Worm (Caenorhabditis elegans) whole organism, L3 larva: ENCODE data around the gene ZK596.2.

Source experiments
- aly-2 ChIP-seq: fragments of 150-350 bp; optimal IDR thresholded peaks from 2 replicates; lab custom pipeline; 2014; ENCODE audit warnings: missing biosample characterization, missing genetic modification characterization
- ama-1 ChIP-seq: fragments of 150-350 bp; optimal IDR thresholded peaks from 2 replicates; lab custom pipeline; 2018
- ceh-28 ChIP-seq: fragments of 150-350 bp; optimal IDR thresholded peaks from 2 replicates; lab custom pipeline; 2014; ENCODE audit warnings: missing biosample characterization, missing genetic modification reagents, missing genetic modification characterization
- ceh-82 ChIP-seq: fragments of 150-350 bp; optimal IDR thresholded peaks from 2 replicates; lab custom pipeline; 2014; ENCODE audit warnings: missing biosample characterization, missing genetic modification characterization
- egl-27 ChIP-seq: sonication (generic microtip); optimal IDR thresholded peaks from 4 replicates; lab custom pipeline; 2017; ENCODE audit warnings: missing biosample characterization, missing genetic modification reagents, missing genetic modification characterization
- egl-5 ChIP-seq: fragments of 150-350 bp; optimal IDR thresholded peaks from 2 replicates; lab custom pipeline; 2017; ENCODE audit warnings: missing biosample characterization, missing genetic modification reagents, missing genetic modification characterization, inconsistent platforms
- elt-2 ChIP-seq: sonication (generic microtip); optimal IDR thresholded peaks from 2 replicates; lab custom pipeline; 2016; ENCODE audit warnings: missing genetic modification reagents, mild to moderate bottlenecking, missing genetic modification characterization, missing compliant biosample characterization
- elt-3 ChIP-seq, 3 experiments: fragments of 150-350 bp in 1 of 3; sonication (generic microtip) in 2 of 3; optimal IDR thresholded peaks; 2 replicates in 2 of 3; 4 replicates in 1 of 3; lab custom pipeline; 2014 to 2017; ENCODE audit warnings: missing biosample characterization in 3 of 3, missing genetic modification characterization in 3 of 3
- eor-1 ChIP-seq, 2 experiments: fragments of 150-350 bp; optimal IDR thresholded peaks; 2 replicates each; lab custom pipeline; 2014 to 2018; ENCODE audit warnings: missing biosample characterization in 2 of 2, missing genetic modification characterization in 2 of 2
- fkh-2 ChIP-seq: fragments of 150-350 bp; optimal IDR thresholded peaks from 2 replicates; lab custom pipeline; 2014; ENCODE audit warnings: missing biosample characterization, missing genetic modification reagents, missing genetic modification characterization
- hmg-11 ChIP-seq: sonication (generic microtip); optimal IDR thresholded peaks from 2 replicates; lab custom pipeline; 2016; ENCODE audit warnings: missing genetic modification characterization, missing compliant biosample characterization
- jun-1 ChIP-seq: fragments of 150-350 bp; optimal IDR thresholded peaks from 2 replicates; lab custom pipeline; 2014; ENCODE audit warnings: missing biosample characterization, missing genetic modification reagents, missing genetic modification characterization
- lin-15B ChIP-seq: fragments of 150-350 bp; optimal IDR thresholded peaks from 2 replicates; lab custom pipeline; 2014; ENCODE audit warnings: missing biosample characterization, missing genetic modification characterization
- lin-39 ChIP-seq: fragments of 150-350 bp; optimal IDR thresholded peaks from 2 replicates; lab custom pipeline; 2018; ENCODE audit warnings: missing biosample characterization, missing genetic modification reagents, missing genetic modification characterization
- lsy-12 ChIP-seq: sonication (generic microtip); optimal IDR thresholded peaks from 2 replicates; lab custom pipeline; 2016; ENCODE audit warnings: mild to moderate bottlenecking, missing genetic modification characterization, missing compliant biosample characterization
- mdl-1 ChIP-seq: fragments of 150-350 bp; optimal IDR thresholded peaks from 2 replicates; lab custom pipeline; 2014; ENCODE audit warnings: missing biosample characterization, missing genetic modification characterization
- nfya-1 ChIP-seq: sonication (generic microtip); optimal IDR thresholded peaks from 2 replicates; lab custom pipeline; 2017; ENCODE audit warnings: missing genetic modification characterization, mild to moderate bottlenecking, missing compliant biosample characterization, antibody characterized with exemption, moderate library complexity; ENCODE audit not compliant: insufficient read depth
- nhr-23 ChIP-seq: fragments of 150-350 bp; optimal IDR thresholded peaks from 2 replicates; lab custom pipeline; 2014; ENCODE audit warnings: missing biosample characterization, missing genetic modification reagents, missing genetic modification characterization
- nhr-25 ChIP-seq: sonication (generic microtip); optimal IDR thresholded peaks from 2 replicates; lab custom pipeline; 2017; ENCODE audit warnings: missing biosample characterization, missing genetic modification characterization
- nhr-43 ChIP-seq: sonication (generic microtip); optimal IDR thresholded peaks from 2 replicates; lab custom pipeline; 2016; ENCODE audit warnings: mild to moderate bottlenecking, missing genetic modification characterization, missing compliant biosample characterization; ENCODE audit not compliant: poor library complexity, severe bottlenecking
- pha-4 ChIP-seq: fragments of 150-350 bp; optimal IDR thresholded peaks from 2 replicates; lab custom pipeline; 2014; ENCODE audit warnings: missing biosample characterization, missing genetic modification reagents, missing genetic modification characterization
- pqm-1 ChIP-seq: fragments of 150-350 bp; optimal IDR thresholded peaks from 2 replicates; lab custom pipeline; 2017; ENCODE audit warnings: missing biosample characterization, missing genetic modification characterization, inconsistent platforms
- sea-2 ChIP-seq: fragments of 150-350 bp; sonication (generic microtip); optimal IDR thresholded peaks from 4 replicates; lab custom pipeline; 2014; ENCODE audit warnings: missing biosample characterization, missing genetic modification reagents, missing genetic modification characterization
- snpc-4 ChIP-seq: fragments of 150-350 bp; optimal IDR thresholded peaks from 2 replicates; lab custom pipeline; 2014; ENCODE audit warnings: missing biosample characterization, missing genetic modification characterization
- unc-62 ChIP-seq: fragments of 150-350 bp; sonication (generic microtip); optimal IDR thresholded peaks from 4 replicates; lab custom pipeline; 2014; ENCODE audit warnings: missing biosample characterization, missing genetic modification reagents, missing genetic modification characterization
- zag-1 ChIP-seq: fragments of 150-350 bp; optimal IDR thresholded peaks from 2 replicates; lab custom pipeline; 2014; ENCODE audit warnings: missing biosample characterization, missing genetic modification characterization
- ztf-11 ChIP-seq: fragments of 150-350 bp; optimal IDR thresholded peaks from 2 replicates; lab custom pipeline; 2014; ENCODE audit warnings: missing biosample characterization, missing genetic modification characterization
- ztf-4 ChIP-seq: fragments of 150-350 bp; optimal IDR thresholded peaks from 2 replicates; lab custom pipeline; 2014; ENCODE audit warnings: missing biosample characterization, missing genetic modification characterization

Gene ZK596.2

ce11 chrIV:10869642-10870041 is 39.5 kb downstream of the ZK596.2 start:
- TF ChIP-seq egl-5 (tag; lab: Kevin White, UChicago) (no peak), nhr-23 (no peak), lsy-12 (tag; lab: Kevin White, UChicago) (no peak), elt-3 (tag; optimal IDR thresholded peaks at IDR 0.05; lab: Kevin White, UChicago) (no peak), nfya-1 (tag; lab: Kevin White, UChicago) (no peak), lin-39 (tag; lab: Kevin White, UChicago) (no peak), unc-62 (GFP tag; lab: Kevin White, UChicago) (no peak), pqm-1 (tag; lab: Kevin White, UChicago) (no peak), pha-4 (tag; lab: Kevin White, UChicago) (no peak), mdl-1 (no peak)
- TF ChIP-seq, all 47 proteins: peak for 0

ce11 chrIV:10868629-10869251 is 40.4 kb downstream of the ZK596.2 start, which contains the start of gene F13E9.11:
F13E9.11 (minus strand) TSS chrIV:10869135.
- TF ChIP-seq ztf-11 (tag; lab: Kevin White, UChicago) (no peak), zag-1 (tag; lab: Kevin White, UChicago) (no peak), ceh-82 (no peak), nfya-1 (tag; lab: Kevin White, UChicago) (peak; percentile 35), lsy-12 (tag; lab: Kevin White, UChicago) (no peak), egl-5 (tag; lab: Kevin White, UChicago) (no peak), ztf-4 (tag; lab: Kevin White, UChicago) (no peak), hmg-11 (tag; lab: Kevin White, UChicago) (peak; percentile 8)

- TF ChIP-seq pha-4 (tag; lab: Kevin White, UChicago): peak; percentile 68
- no peak for TF ChIP-seq fkh-2
- TF ChIP-seq ama-1: no peak
- no peak for TF ChIP-seq sea-2 (GFP tag; lab: Kevin White, UChicago)
These were observed 41.5 kb downstream of the ZK596.2 start for ce11 chrIV:10867370-10868146.

- TF ChIP-seq zag-1 (tag; lab: Kevin White, UChicago): no peak
- TF ChIP-seq jun-1: no peak
- no peak for TF ChIP-seq elt-2
These were observed 45.1 kb downstream of the ZK596.2 start, which contains the start of gene nish-1 for ce11 chrIV:10864031-10864430. nish-1 (plus strand) TSS chrIV:10864331.

ce11 chrIV:10861102-10861501 is 48.0 kb downstream of the ZK596.2 start, which contains the start of gene rbm-22:
rbm-22 (plus strand) TSS chrIV:10861402.
- TF ChIP-seq fkh-2 (no peak), ceh-28 (peak; percentile 16)

ce11 chrIV:10858300-10859016 is 50.6 kb downstream of the ZK596.2 start, which contains the start of the genes T11G6.2 and hars-1:
T11G6.2 (minus strand) TSS chrIV:10858496.
hars-1 (plus strand) TSS chrIV:10858957.
- TF ChIP-seq hmg-11 (tag; lab: Kevin White, UChicago) (peak; percentile 29), eor-1 (tag; optimal IDR thresholded peaks at IDR 0.05; lab: Kevin White, UChicago) (no peak), aly-2 (tag; lab: Kevin White, UChicago) (no peak), nfya-1 (tag; lab: Kevin White, UChicago) (peak; percentile 39), ztf-4 (tag; lab: Kevin White, UChicago) (no peak), ztf-11 (tag; lab: Kevin White, UChicago) (no peak), pha-4 (tag; lab: Kevin White, UChicago) (peak; percentile 45), mdl-1 (peak; percentile 3), ceh-28 (no peak), unc-62 (GFP tag; lab: Kevin White, UChicago) (no peak), nhr-25 (tag; lab: Kevin White, UChicago) (peak; percentile 9), snpc-4 (tag; lab: Kevin White, UChicago) (peak; percentile 33), lin-39 (tag; lab: Kevin White, UChicago) (peak; percentile 33), egl-27 (no peak), nhr-43 (no peak), elt-2 (peak; percentile 73), ceh-82 (no peak), jun-1 (no peak), nhr-23 (peak; percentile 37), pqm-1 (tag; lab: Kevin White, UChicago) (peak; percentile 80), lin-15B (tag; lab: Kevin White, UChicago) (peak; percentile 42)
